Fruit fly (Drosophila melanogaster): ENCODE data around the gene CG14073.

Gene CG14073

dm6 chr3L:18771095-18772013 is 49.1 kb downstream of the CG14073 start (continued):
- TF ChIP-seq slou (GFP tag; optimal IDR thresholded peaks at IDR 0.05) = no peak
- TF ChIP-seq Gug (GFP tag; IDR thresholded peaks at IDR 0.05) = no peak
- peak; percentile 58 for TF ChIP-seq CG15601 (tag; optimal IDR thresholded peaks at IDR 0.05)
- TF ChIP-seq Nf-YB (GFP tag; optimal IDR thresholded peaks at IDR 0.05) = peak; percentile 35
- TF ChIP-seq CG9932 (GFP tag; IDR thresholded peaks at IDR 0.05) = no peak
- TF ChIP-seq chn (GFP tag; optimal IDR thresholded peaks at IDR 0.05) = peak; percentile 57
- peak; percentile 89 for TF ChIP-seq sens (GFP tag)
- no peak for TF ChIP-seq CG8290 (GFP tag; optimal IDR thresholded peaks at IDR 0.05)
- peak; percentile 13 to 49 for TF ChIP-seq CG8290 (tag; optimal IDR thresholded peaks at IDR 0.05)
- peak; percentile 85 for TF ChIP-seq sug (tag; optimal IDR thresholded peaks at IDR 0.05)
- 0 out of 2 replicates have a peak, but pooled peaks have one; percentile 26 for TF ChIP-seq CG17328 (GFP tag; IDR thresholded peaks at IDR 0.05)
- peak in 1 of 3 experiments; percentile 4 for TF ChIP-seq Stat92E (GFP tag; optimal IDR thresholded peaks at IDR 0.05)
- peak; percentile 20 for TF ChIP-seq CG4328 (GFP tag; optimal IDR thresholded peaks at IDR 0.05)
- no peak for TF ChIP-seq wek (GFP tag; optimal IDR thresholded peaks at IDR 0.05)
- peak; percentile 31 for TF ChIP-seq CG1603 (tag; optimal IDR thresholded peaks at IDR 0.05)
- TF ChIP-seq fd96Cb (tag; optimal IDR thresholded peaks at IDR 0.05) = no peak
- TF ChIP-seq Opbp (GFP tag; IDR thresholded peaks at IDR 0.05; ENCODE audit: partially characterized antibody) = 0 out of 3 replicates have a peak, but pooled peaks have one; percentile 12
- peak; percentile 34 for TF ChIP-seq dmrt11E (tag; optimal IDR thresholded peaks at IDR 0.05)
- TF ChIP-seq kah (GFP tag; optimal IDR thresholded peaks at IDR 0.05) = peak; percentile 3
- TF ChIP-seq otp (GFP tag; IDR thresholded peaks at IDR 0.05) = peak; percentile 4; the same call in 1 of the 3 replicates
- peak; percentile 24 for TF ChIP-seq cwo (GFP tag; optimal IDR thresholded peaks at IDR 0.05)
- peak; percentile 55 for TF ChIP-seq CG6254 (GFP tag; optimal IDR thresholded peaks at IDR 0.05)
- no peak for TF ChIP-seq p53 (GFP tag; optimal IDR thresholded peaks at IDR 0.05)
- TF ChIP-seq psq (GFP tag; optimal IDR thresholded peaks at IDR 0.05) = peak; percentile 26
- TF ChIP-seq CG12071 (GFP tag; optimal IDR thresholded peaks at IDR 0.05) = no peak
- TF ChIP-seq chinmo (GFP tag; IDR thresholded peaks at IDR 0.05; ENCODE audit: partially characterized antibody) = peak; percentile 95; the same call in 3 of the 4 replicates
- TF ChIP-seq CG7839 (tag; optimal IDR thresholded peaks at IDR 0.05) = no peak
- no peak for TF ChIP-seq sima (GFP tag; optimal IDR thresholded peaks at IDR 0.05)
- peak; percentile 38; the same call in 1 of the 2 replicates for TF ChIP-seq rib (GFP tag; IDR thresholded peaks at IDR 0.05)
- no peak for TF ChIP-seq h (optimal IDR thresholded peaks at IDR 0.05)
- TF ChIP-seq CG15269 (tag; optimal IDR thresholded peaks at IDR 0.05) = peak; percentile 21
- TF ChIP-seq Awh (GFP tag; IDR thresholded peaks at IDR 0.05) = peak; percentile 22; the same call in 1 of the 2 replicates
- TF ChIP-seq CG8359 (GFP tag; optimal IDR thresholded peaks at IDR 0.05; ENCODE audit: borderline replicate concordance) = peak; percentile 52
- TF ChIP-seq Lim3 (GFP tag; IDR thresholded peaks at IDR 0.05) = no peak
- TF ChIP-seq sd (tag; optimal IDR thresholded peaks at IDR 0.05) = peak; percentile 36
- no peak for TF ChIP-seq CG3281 (GFP tag; optimal IDR thresholded peaks at IDR 0.05)
- TF ChIP-seq Bgb (GFP tag; IDR thresholded peaks at IDR 0.05; ENCODE audit: partially characterized antibody) = 0 out of 2 replicates have a peak, but pooled peaks have one; percentile 28
- TF ChIP-seq nom (GFP tag; optimal IDR thresholded peaks at IDR 0.05) = peak; percentile 82
- TF ChIP-seq CG1832 (GFP tag; optimal IDR thresholded peaks at IDR 0.05) = peak; percentile 87
- peak; percentile 37; the same call in 1 of the 2 replicates for TF ChIP-seq stc (GFP tag; IDR thresholded peaks at IDR 0.05)
- TF ChIP-seq CG10431 (GFP tag; optimal IDR thresholded peaks at IDR 0.05) = peak; percentile 64
- peak; percentile 73 for TF ChIP-seq oc (tag; optimal IDR thresholded peaks at IDR 0.05)
- TF ChIP-seq maf-S (GFP tag; optimal IDR thresholded peaks at IDR 0.05) = no peak
- TF ChIP-seq mirr (GFP tag; optimal IDR thresholded peaks at IDR 0.05) = peak; percentile 68
- peak; percentile 37 for TF ChIP-seq nmo (GFP tag; optimal IDR thresholded peaks at IDR 0.05)
- peak; percentile 36 for TF ChIP-seq Kr (GFP tag; optimal IDR thresholded peaks at IDR 0.05)
- no peak for TF ChIP-seq sc (optimal IDR thresholded peaks at IDR 0.05)
- peak; percentile 59 for TF ChIP-seq sc (GFP tag; optimal IDR thresholded peaks at IDR 0.05)

All from whole organism, embryonic.